Worm (Caenorhabditis elegans): ENCODE measurements around the gene fbxb-75.

- no peak for TF ChIP-seq zag-1 (tag; optimal IDR thresholded peaks at IDR 0.05)
- no peak for TF ChIP-seq nhr-6 (tag; optimal IDR thresholded peaks at IDR 0.05)
- TF ChIP-seq egl-27 (tag; optimal IDR thresholded peaks at IDR 0.05), result no peak
Observed at ce11 chrIV:4463132-4463531, 22.2 kb upstream of the fbxb-75 start, which contains the start of gene M01H9.2.

Measured in whole organism, L2 larva.